Fruit fly (Drosophila melanogaster) whole organism, prepupa: ENCODE data around the gene CG2246.
A peak's percentile ranks its signal among the peaks of the same experiment; 100 is the strongest.

Experiments used
- Blimp-1 ChIP-seq: fragments of 200-800 bp; sonication (Bioruptor generic); optimal IDR thresholded peaks from 3 replicates; lab custom pipeline; 2017; ENCODE audit warnings: missing biosample characterization, missing genetic modification characterization, mild to moderate bottlenecking, moderate library complexity, missing genetic modification reagents
- CG10631 ChIP-seq: fragments of 200-800 bp; sonication (Bioruptor generic); optimal IDR thresholded peaks from 2 replicates; lab custom pipeline; 2016; ENCODE audit warnings: missing biosample characterization, missing genetic modification characterization
- CG10669 ChIP-seq: fragments of 200-800 bp; sonication (Bioruptor generic); optimal IDR thresholded peaks from 3 replicates; lab custom pipeline; 2018; ENCODE audit warnings: missing biosample characterization, mild to moderate bottlenecking, missing genetic modification characterization, moderate library complexity
- CG11294 ChIP-seq: fragments of 200-800 bp; sonication (Bioruptor generic); IDR thresholded peaks from 2 replicates; pipeline ENCODE4 v1.3.6; 2022; ENCODE audit warnings: missing biosample characterization, missing genetic modification characterization
- CG15336 ChIP-seq: fragments of 200-800 bp; sonication (Bioruptor generic); IDR thresholded peaks from 2 replicates; pipeline ENCODE4 v1.3.6; 2022; ENCODE audit warnings: missing biosample characterization, missing genetic modification characterization
- CG1621 ChIP-seq: fragments of 200-800 bp; sonication (Bioruptor generic); optimal IDR thresholded peaks from 3 replicates; lab custom pipeline; 2018; ENCODE audit warnings: missing biosample characterization, mild to moderate bottlenecking, missing genetic modification characterization
- CG16779 ChIP-seq: fragments of 200-800 bp; sonication (Bioruptor generic); optimal IDR thresholded peaks from 3 replicates; lab custom pipeline; 2017; ENCODE audit warnings: missing biosample characterization, mild to moderate bottlenecking, missing genetic modification characterization
- CG31627 ChIP-seq: fragments of 200-800 bp; sonication (Bioruptor generic); optimal IDR thresholded peaks from 3 replicates; lab custom pipeline; 2016; ENCODE audit warnings: missing biosample characterization, missing genetic modification characterization
- CG32006 ChIP-seq: fragments of 200-800 bp; sonication (Bioruptor generic); optimal IDR thresholded peaks from 3 replicates; lab custom pipeline; 2017; ENCODE audit warnings: missing biosample characterization, mild to moderate bottlenecking, missing genetic modification characterization
- CG34406 ChIP-seq: fragments of 200-800 bp; sonication (Bioruptor generic); optimal IDR thresholded peaks from 3 replicates; lab custom pipeline; 2016; ENCODE audit warnings: missing biosample characterization, missing genetic modification characterization
- CG3919 ChIP-seq: fragments of 200-800 bp; sonication (Bioruptor generic); optimal IDR thresholded peaks from 3 replicates; lab custom pipeline; 2016; ENCODE audit warnings: missing biosample characterization, missing genetic modification characterization
- CG4318 ChIP-seq: fragments of 200-800 bp; sonication (Bioruptor generic); optimal IDR thresholded peaks from 3 replicates; lab custom pipeline; 2017; ENCODE audit warnings: missing biosample characterization, mild to moderate bottlenecking, missing genetic modification characterization
- CG6163 ChIP-seq: fragments of 200-800 bp; sonication (Bioruptor generic); IDR thresholded peaks from 3 replicates; pipeline ENCODE4 v1.3.6; 2022; ENCODE audit warnings: missing biosample characterization, missing genetic modification characterization
- CG6276 ChIP-seq: fragments of 200-800 bp; sonication (Bioruptor generic); optimal IDR thresholded peaks from 2 replicates; lab custom pipeline; 2017; ENCODE audit warnings: missing biosample characterization, mild to moderate bottlenecking, missing genetic modification characterization
- CG6792 ChIP-seq: fragments of 200-800 bp; sonication (Bioruptor generic); optimal IDR thresholded peaks from 3 replicates; lab custom pipeline; 2016; ENCODE audit warnings: missing biosample characterization, missing genetic modification characterization
- CG8319 ChIP-seq: fragments of 200-800 bp; sonication (Bioruptor generic); optimal IDR thresholded peaks from 3 replicates; lab custom pipeline; 2016; ENCODE audit warnings: missing biosample characterization, missing genetic modification characterization
- CG8632 ChIP-seq: fragments of 200-800 bp; sonication (Bioruptor generic); optimal IDR thresholded peaks from 3 replicates; lab custom pipeline; 2016; ENCODE audit warnings: missing biosample characterization, missing genetic modification characterization
- CG9139 ChIP-seq: fragments of 200-800 bp; sonication (Bioruptor generic); optimal IDR thresholded peaks from 3 replicates; lab custom pipeline; 2017; ENCODE audit warnings: missing biosample characterization, mild to moderate bottlenecking, missing genetic modification characterization
- Eip78C ChIP-seq: fragments of 200-800 bp; sonication (Bioruptor generic); peaks from one replicate; lab custom pipeline; 2016; ENCODE audit warnings: missing biosample characterization, missing genetic modification characterization
- Eip93F ChIP-seq: fragments of 200-800 bp; sonication (Bioruptor generic); optimal IDR thresholded peaks from 2 replicates; lab custom pipeline; 2016; ENCODE audit warnings: missing biosample characterization, mild to moderate bottlenecking, missing genetic modification characterization
- Ets21C ChIP-seq: fragments of 200-800 bp; sonication (Bioruptor generic); optimal IDR thresholded peaks from 3 replicates; lab custom pipeline; 2016; ENCODE audit warnings: missing biosample characterization, missing genetic modification characterization
- Ets96B ChIP-seq: fragments of 200-800 bp; optimal IDR thresholded peaks from 2 replicates; lab custom pipeline; 2019; ENCODE audit warnings: missing biosample characterization, mild to moderate bottlenecking, missing genetic modification characterization, moderate library complexity
- Hr39 ChIP-seq: fragments of 200-800 bp; sonication (Bioruptor generic); optimal IDR thresholded peaks from 2 replicates; lab custom pipeline; 2016; ENCODE audit warnings: missing biosample characterization, missing genetic modification characterization
- Hr4 ChIP-seq: fragments of 200-800 bp; sonication (Bioruptor generic); optimal IDR thresholded peaks from 3 replicates; lab custom pipeline; 2016; ENCODE audit warnings: missing biosample characterization, missing genetic modification characterization
- OdsH ChIP-seq: fragments of 200-800 bp; sonication (Bioruptor generic); optimal IDR thresholded peaks from 3 replicates; lab custom pipeline; 2016; ENCODE audit warnings: missing biosample characterization, missing genetic modification characterization
- Sox102F ChIP-seq: fragments of 200-800 bp; sonication (Bioruptor generic); optimal IDR thresholded peaks from 2 replicates; lab custom pipeline; 2016; ENCODE audit warnings: missing biosample characterization, mild to moderate bottlenecking, missing genetic modification characterization
- Sox15 ChIP-seq: fragments of 200-800 bp; sonication (Bioruptor generic); optimal IDR thresholded peaks from 3 replicates; lab custom pipeline; 2016; ENCODE audit warnings: missing biosample characterization, missing genetic modification characterization
- acj6 ChIP-seq: fragments of 200-800 bp; sonication (Bioruptor generic); optimal IDR thresholded peaks from 3 replicates; lab custom pipeline; 2016; ENCODE audit warnings: missing biosample characterization, missing genetic modification characterization
- dac ChIP-seq: fragments of 200-800 bp; sonication (Bioruptor generic); optimal IDR thresholded peaks from 2 replicates; lab custom pipeline; 2017; ENCODE audit warnings: missing biosample characterization, mild to moderate bottlenecking, missing genetic modification characterization
- dsx ChIP-seq: fragments of 200-800 bp; optimal IDR thresholded peaks from 3 replicates; lab custom pipeline; 2019; ENCODE audit warnings: missing biosample characterization, mild to moderate bottlenecking, missing genetic modification characterization, moderate library complexity; ENCODE audit not compliant: poor library complexity, severe bottlenecking
- eg ChIP-seq: fragments of 200-800 bp; sonication (Bioruptor generic); IDR thresholded peaks from 3 replicates; pipeline ENCODE4 v1.3.6; 2022; ENCODE audit warnings: missing biosample characterization, missing genetic modification characterization
- esn ChIP-seq: fragments of 200-800 bp; sonication (Bioruptor generic); optimal IDR thresholded peaks from 2 replicates; lab custom pipeline; 2016; ENCODE audit warnings: missing biosample characterization, mild to moderate bottlenecking, missing genetic modification characterization, moderate library complexity
- fd59A ChIP-seq: fragments of 200-800 bp; sonication (Bioruptor generic); optimal IDR thresholded peaks from 2 replicates; lab custom pipeline; 2017; ENCODE audit warnings: missing biosample characterization, mild to moderate bottlenecking, missing genetic modification characterization, missing genetic modification reagents
- fkh ChIP-seq: fragments of 200-800 bp; sonication (Bioruptor generic); optimal IDR thresholded peaks from 3 replicates; lab custom pipeline; 2017; ENCODE audit warnings: missing biosample characterization, mild to moderate bottlenecking, missing genetic modification characterization, moderate library complexity
- net ChIP-seq: fragments of 200-800 bp; sonication (Bioruptor generic); optimal IDR thresholded peaks from 3 replicates; lab custom pipeline; 2016; ENCODE audit warnings: missing biosample characterization, missing genetic modification characterization
- salr ChIP-seq, 2 experiments: fragments of 200-800 bp; sonication (Bioruptor generic); optimal IDR thresholded peaks; 3 replicates each; lab custom pipeline; 2016 to 2018; ENCODE audit warnings: missing biosample characterization in 2 of 2, missing genetic modification characterization in 2 of 2, mild to moderate bottlenecking in 1 of 2
- spab ChIP-seq: fragments of 200-800 bp; sonication (Bioruptor generic); optimal IDR thresholded peaks from 2 replicates; lab custom pipeline; 2017; ENCODE audit warnings: missing biosample characterization, mild to moderate bottlenecking, missing genetic modification characterization, missing genetic modification reagents
- ss ChIP-seq, 2 experiments: fragments of 200-800 bp; sonication (Bioruptor generic); optimal IDR thresholded peaks; 2 replicates in 1 of 2; 3 replicates in 1 of 2; lab custom pipeline; 2017 to 2018; ENCODE audit warnings: mild to moderate bottlenecking in 2 of 2, missing biosample characterization in 2 of 2, missing genetic modification characterization in 2 of 2, moderate library complexity in 1 of 2
- svp ChIP-seq: fragments of 200-800 bp; sonication (Bioruptor generic); peaks from one replicate; lab custom pipeline; 2016; ENCODE audit warnings: missing biosample characterization, missing genetic modification characterization
- topi ChIP-seq: fragments of 200-800 bp; sonication (Bioruptor generic); optimal IDR thresholded peaks from 3 replicates; lab custom pipeline; 2016; ENCODE audit warnings: missing biosample characterization, missing genetic modification characterization
- vri ChIP-seq: fragments of 200-800 bp; sonication (Bioruptor generic); optimal IDR thresholded peaks from 3 replicates; lab custom pipeline; 2016; ENCODE audit warnings: missing biosample characterization, mild to moderate bottlenecking, missing genetic modification characterization

CG2246 gene

dm6 chr3R:30564479-30564878 lies 36.8 kb downstream of the CG2246 start (continued):
- peak; percentile 12 for TF ChIP-seq Hr39 (GFP tag; lab: Kevin White, UChicago)
- no peak for TF ChIP-seq spab
- no peak for TF ChIP-seq CG8632
- peak; percentile 1 for TF ChIP-seq net (GFP tag; lab: Kevin White, UChicago)
- no peak for TF ChIP-seq eg (GFP tag; lab: Robert Waterston, UW)
- TF ChIP-seq Sox15, result no peak
- TF ChIP-seq CG32006 (GFP tag; lab: Kevin White, UChicago), result peak; percentile 53
- TF ChIP-seq fkh (GFP tag; lab: Kevin White, UChicago), result no peak
- no peak for TF ChIP-seq CG1621 (tag; lab: Kevin White, UChicago)
- peak; percentile 5 for TF ChIP-seq CG10631
- TF ChIP-seq topi (GFP tag; lab: Kevin White, UChicago), result peak; percentile 9
- TF ChIP-seq fd59A (GFP tag; lab: Kevin White, UChicago), result no peak
- no peak for TF ChIP-seq Blimp-1 (GFP tag; lab: Kevin White, UChicago)
- TF ChIP-seq Ets96B (tag; lab: Kevin White, UChicago), result no peak
- TF ChIP-seq Sox102F (GFP tag; lab: Kevin White, UChicago), result peak; percentile 33
- TF ChIP-seq vri (GFP tag; lab: Kevin White, UChicago), result peak; percentile 26
- TF ChIP-seq Eip78C (GFP tag; lab: Kevin White, UChicago), result peak; percentile 80
- TF ChIP-seq CG6163, result no peak
- peak; percentile 14 for TF ChIP-seq CG10669 (GFP tag; lab: Kevin White, UChicago)
- TF ChIP-seq svp (GFP tag; lab: Kevin White, UChicago), result no peak
- TF ChIP-seq Eip93F (GFP tag; lab: Kevin White, UChicago), result no peak
- TF ChIP-seq ss (GFP tag; optimal IDR thresholded peaks at IDR 0.05; lab: Kevin White, UChicago), result no peak
- TF ChIP-seq dsx (GFP tag; lab: Kevin White, UChicago), result no peak
- TF ChIP-seq salr (GFP tag; optimal IDR thresholded peaks at IDR 0.05; lab: Kevin White, UChicago), result no peak
- TF ChIP-seq CG31627 (GFP tag; lab: Kevin White, UChicago), result no peak
- no peak for TF ChIP-seq CG9139 (GFP tag; lab: Kevin White, UChicago)
- no peak for TF ChIP-seq CG16779 (tag; lab: Kevin White, UChicago)
- peak; percentile 36 for TF ChIP-seq OdsH (GFP tag; lab: Kevin White, UChicago)
- TF ChIP-seq dac (GFP tag; lab: Kevin White, UChicago), result no peak
- peak; percentile 7 for TF ChIP-seq esn
- no peak for TF ChIP-seq CG4318 (GFP tag; lab: Kevin White, UChicago)
- TF ChIP-seq Ets21C (GFP tag; lab: Kevin White, UChicago), result no peak
- no peak for TF ChIP-seq CG11294 (GFP tag; lab: Robert Waterston, UW)
- TF ChIP-seq CG3919, result peak; percentile 4
- peak; percentile 2 for TF ChIP-seq CG6276 (GFP tag; lab: Kevin White, UChicago)
- TF ChIP-seq Hr4 (GFP tag; lab: Kevin White, UChicago), result peak; percentile 54
- TF ChIP-seq acj6 (GFP tag; lab: Kevin White, UChicago), result peak; percentile 22

DNA sequence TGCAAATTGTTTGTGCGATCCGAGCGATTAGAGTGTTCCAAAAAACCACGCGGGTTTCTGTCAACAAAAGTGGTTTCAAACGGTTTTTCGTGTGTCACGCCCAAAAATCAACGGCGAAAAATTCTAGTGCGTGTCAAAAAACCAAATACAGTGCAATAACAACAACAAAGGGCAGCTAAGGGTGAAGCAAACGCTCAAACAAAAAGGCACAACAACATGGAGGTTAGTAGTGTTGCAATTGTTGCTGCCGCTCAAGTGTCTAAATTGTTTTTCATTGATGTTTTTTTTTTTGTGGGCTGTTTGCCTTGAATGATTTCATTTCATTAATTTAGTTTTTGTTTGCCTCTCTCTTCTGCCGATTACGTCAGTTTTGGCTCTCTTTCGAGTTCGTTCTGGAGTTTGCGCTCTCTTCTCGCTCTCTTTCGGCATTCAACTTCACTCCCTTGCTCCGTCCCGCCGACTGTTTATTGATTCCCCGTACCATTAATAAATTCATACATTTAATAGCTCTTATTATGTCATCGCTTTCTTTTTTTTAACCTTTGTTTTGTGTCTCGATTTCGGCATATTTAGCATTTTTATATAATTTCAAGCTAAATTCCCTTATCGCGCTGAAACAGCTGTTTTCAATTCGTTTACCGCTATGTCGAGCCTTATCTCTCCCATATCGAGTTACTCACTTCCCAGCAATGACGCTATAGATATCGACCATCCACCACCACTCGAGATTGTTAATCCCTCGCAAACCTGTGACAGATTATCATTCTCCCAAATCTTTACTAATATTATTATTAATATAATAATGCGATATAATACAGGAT lies 37.8 kb downstream of the CG2246 start:
- TF ChIP-seq vri (GFP tag; lab: Kevin White, UChicago), result peak; percentile 92
- TF ChIP-seq CG6792 (GFP tag; lab: Kevin White, UChicago), result no peak
- no peak for TF ChIP-seq CG9139 (GFP tag; lab: Kevin White, UChicago)
- TF ChIP-seq ss (GFP tag; optimal IDR thresholded peaks at IDR 0.05; lab: Kevin White, UChicago), result peak; percentile 9 to 11
- TF ChIP-seq CG32006 (GFP tag; lab: Kevin White, UChicago), result no peak
- TF ChIP-seq CG8632, result no peak
- TF ChIP-seq eg (GFP tag; lab: Robert Waterston, UW), result no peak; the same call in 2 of the 3 replicates
- TF ChIP-seq fkh (GFP tag; lab: Kevin White, UChicago), result peak; percentile 54
- TF ChIP-seq Eip78C (GFP tag; lab: Kevin White, UChicago), result peak; percentile 32
- no peak for TF ChIP-seq CG34406 (GFP tag; lab: Kevin White, UChicago)
- no peak for TF ChIP-seq CG8319 (GFP tag; lab: Kevin White, UChicago)
- no peak for TF ChIP-seq spab
- 0 out of 2 replicates have a peak, but pooled peaks have one; percentile 13 for TF ChIP-seq CG15336 (GFP tag; lab: Robert Waterston, UW)
- TF ChIP-seq net (GFP tag; lab: Kevin White, UChicago), result no peak
